Worm (Caenorhabditis elegans) whole organism, young adult: ENCODE data around the gene T01H3.3.

Source experiments
- D2030.7 ChIP-seq: fragments of 200-800 bp; sonication (Bioruptor generic); IDR thresholded peaks from 2 replicates; pipeline ENCODE4 v1.3.6; 2022; ENCODE audit warnings: missing genetic modification reagents, missing genetic modification characterization, missing compliant biosample characterization
- F37B4.10 ChIP-seq: fragments of 200-800 bp; sonication (Bioruptor generic); IDR thresholded peaks from 2 replicates; pipeline ENCODE4 v1.3.6; 2022; ENCODE audit warnings: missing genetic modification characterization, missing compliant biosample characterization
- F49E8.2 ChIP-seq: sonication (generic microtip); optimal IDR thresholded peaks from 3 replicates; lab custom pipeline; 2017; ENCODE audit warnings: missing genetic modification characterization, mild to moderate bottlenecking, missing compliant biosample characterization, antibody characterized with exemption, moderate library complexity; ENCODE audit not compliant: insufficient read depth
- F55B11.4 ChIP-seq: sonication (generic microtip); optimal IDR thresholded peaks from 2 replicates; lab custom pipeline; 2016; ENCODE audit warnings: missing compliant biosample characterization, missing genetic modification characterization, borderline replicate concordance; ENCODE audit not compliant: insufficient read depth
- T26A5.8 ChIP-seq: sonication (generic microtip); optimal IDR thresholded peaks from 2 replicates; lab custom pipeline; 2016; ENCODE audit warnings: missing genetic modification characterization, missing compliant biosample characterization
- Y53G8AR.9 ChIP-seq: fragments of 200-800 bp; sonication (Bioruptor generic); conservative IDR thresholded peaks from 2 replicates; pipeline ENCODE4 v1.3.6; 2022; ENCODE audit warnings: missing genetic modification reagents, missing genetic modification characterization, missing compliant biosample characterization
- ZK185.1 ChIP-seq: sonication (generic microtip); optimal IDR thresholded peaks from 2 replicates; lab custom pipeline; 2016; ENCODE audit warnings: mild to moderate bottlenecking, missing genetic modification characterization, missing compliant biosample characterization; ENCODE audit not compliant: poor library complexity, severe bottlenecking
- akir-1 ChIP-seq: fragments of 200-800 bp; sonication (Bioruptor generic); optimal IDR thresholded peaks from 2 replicates; lab custom pipeline; 2018; ENCODE audit warnings: mild to moderate bottlenecking, missing genetic modification characterization, moderate library complexity, missing compliant biosample characterization
- athp-1 ChIP-seq: sonication (generic microtip); optimal IDR thresholded peaks from 2 replicates; lab custom pipeline; 2017; ENCODE audit warnings: mild to moderate bottlenecking, missing genetic modification characterization, missing compliant biosample characterization
- ceh-27 ChIP-seq: fragments of 200-800 bp; sonication (Bioruptor generic); optimal IDR thresholded peaks from 2 replicates; lab custom pipeline; 2018; ENCODE audit warnings: mild to moderate bottlenecking, missing genetic modification characterization, moderate library complexity, missing compliant biosample characterization
- ceh-58 ChIP-seq: fragments of 200-800 bp; sonication (Bioruptor generic); IDR thresholded peaks from 2 replicates; pipeline ENCODE4 v1.3.6; 2022; ENCODE audit warnings: missing genetic modification characterization, missing compliant biosample characterization
- egl-44 ChIP-seq: fragments of 200-800 bp; sonication (Bioruptor generic); IDR thresholded peaks from 2 replicates; pipeline ENCODE4 v1.3.6; 2022; ENCODE audit warnings: missing genetic modification reagents, missing genetic modification characterization, missing compliant biosample characterization
- ets-4 ChIP-seq: fragments of 200-800 bp; sonication (Bioruptor generic); optimal IDR thresholded peaks from 2 replicates; lab custom pipeline; 2018; ENCODE audit warnings: mild to moderate bottlenecking, missing genetic modification characterization, missing compliant biosample characterization
- him-1 ChIP-seq: sonication (generic microtip); optimal IDR thresholded peaks from 2 replicates; lab custom pipeline; 2016; ENCODE audit warnings: missing genotype, missing genetic modification reagents, missing genetic modification characterization, missing compliant biosample characterization
- lag-1 ChIP-seq: fragments of 200-800 bp; sonication (Bioruptor generic); IDR thresholded peaks from 2 replicates; pipeline ENCODE4 v1.3.6; 2022; ENCODE audit warnings: missing genetic modification reagents, missing genetic modification characterization, missing compliant biosample characterization
- let-607 ChIP-seq, 2 experiments: fragments of 200-800 bp in 1 of 2; sonication (Bioruptor generic) in 1 of 2; sonication (generic microtip) in 1 of 2; optimal IDR thresholded peaks; 2 replicates each; lab custom pipeline; 2016 to 2018; ENCODE audit warnings: mild to moderate bottlenecking in 2 of 2, missing compliant biosample characterization in 2 of 2, missing genetic modification characterization in 2 of 2, moderate library complexity in 2 of 2, missing genotype in 1 of 2
- lin-26 ChIP-seq: fragments of 200-800 bp; sonication (Bioruptor generic); IDR thresholded peaks from 2 replicates; pipeline ENCODE4 v1.3.6; 2022; ENCODE audit warnings: missing genetic modification reagents, missing genetic modification characterization, missing compliant biosample characterization
- lsy-27 ChIP-seq: sonication (generic microtip); optimal IDR thresholded peaks from 2 replicates; lab custom pipeline; 2017; ENCODE audit warnings: missing genetic modification characterization, mild to moderate bottlenecking, missing compliant biosample characterization, antibody characterized with exemption, missing genotype, borderline replicate concordance; ENCODE audit not compliant: insufficient read depth
- madf-10 ChIP-seq: sonication (generic microtip); optimal IDR thresholded peaks from 2 replicates; lab custom pipeline; 2016; ENCODE audit warnings: mild to moderate bottlenecking, missing genetic modification characterization, missing compliant biosample characterization
- nfya-1 ChIP-seq: sonication (generic microtip); optimal IDR thresholded peaks from 2 replicates; lab custom pipeline; 2017; ENCODE audit warnings: antibody characterized with exemption, missing compliant biosample characterization, missing genetic modification characterization, borderline replicate concordance; ENCODE audit not compliant: insufficient read depth
- nhr-80 ChIP-seq: sonication (generic microtip); optimal IDR thresholded peaks from 2 replicates; lab custom pipeline; 2016; ENCODE audit warnings: missing genetic modification characterization, missing compliant biosample characterization
- rcor-1 ChIP-seq: fragments of 200-800 bp; sonication (Bioruptor generic); IDR thresholded peaks from 2 replicates; pipeline ENCODE4 v1.3.6; 2022; ENCODE audit warnings: missing genetic modification reagents, missing genetic modification characterization, missing compliant biosample characterization
- rpc-1 ChIP-seq, 2 experiments: fragments of 150-350 bp in 1 of 2; sonication (generic microtip) in 1 of 2; optimal IDR thresholded peaks; 2 replicates each; lab custom pipeline; 2014 to 2018; ENCODE audit warnings: missing biosample characterization in 1 of 2, missing genetic modification characterization in 1 of 2, missing genetic modification reagents in 1 of 2, missing genotype in 1 of 2
- snpc-1.1 ChIP-seq: sonication (generic microtip); optimal IDR thresholded peaks from 2 replicates; lab custom pipeline; 2017; ENCODE audit warnings: missing genetic modification characterization, mild to moderate bottlenecking, missing compliant biosample characterization, antibody characterized with exemption, moderate library complexity, missing genotype, missing genetic modification reagents; ENCODE audit not compliant: insufficient read depth
- snpc-3.4 ChIP-seq: sonication (generic microtip); optimal IDR thresholded peaks from 2 replicates; lab custom pipeline; 2017; ENCODE audit warnings: missing genetic modification characterization, mild to moderate bottlenecking, missing compliant biosample characterization, antibody characterized with exemption, moderate library complexity, missing genotype, missing genetic modification reagents
- snpc-4 ChIP-seq, 5 experiments: fragments of 150-350 bp in 1 of 5; sonication (generic microtip) in 4 of 5; optimal IDR thresholded peaks; 2 replicates each; lab custom pipeline; 2014 to 2018; ENCODE audit warnings: missing genetic modification characterization in 5 of 5, missing biosample characterization in 3 of 5, antibody characterized with exemption in 2 of 5, mild to moderate bottlenecking in 2 of 5, missing compliant biosample characterization in 2 of 5, missing genotype in 2 of 5, moderate library complexity in 2 of 5, missing genetic modification reagents in 1 of 5
- unc-130 ChIP-seq: sonication (generic microtip); optimal IDR thresholded peaks from 2 replicates; lab custom pipeline; 2016; ENCODE audit warnings: missing genetic modification reagents, missing genetic modification characterization, missing compliant biosample characterization
- zfh-2 ChIP-seq: fragments of 200-800 bp; sonication (Bioruptor generic); conservative IDR thresholded peaks from 2 replicates; pipeline ENCODE4 v1.3.6; 2022; ENCODE audit warnings: missing genetic modification reagents, missing genetic modification characterization, missing compliant biosample characterization
- ztf-25 ChIP-seq: fragments of 200-800 bp; sonication (Bioruptor generic); IDR thresholded peaks from 2 replicates; pipeline ENCODE4 v1.3.6; 2022; ENCODE audit warnings: missing genetic modification reagents, missing genetic modification characterization, missing compliant biosample characterization
- ztf-26 ChIP-seq: sonication (generic microtip); optimal IDR thresholded peaks from 2 replicates; lab custom pipeline; 2017; ENCODE audit warnings: missing genetic modification characterization, missing compliant biosample characterization

Gene T01H3.3

ce11 chrII:7851480-7851879 is 22.2 kb downstream of the T01H3.3 start:
- TF ChIP-seq nhr-80 (tag; lab: Kevin White, UChicago) (peak; percentile 36), snpc-3.4 (tag; lab: Kevin White, UChicago) (no peak)

- TF ChIP-seq ztf-26 (tag; lab: Kevin White, UChicago) (no peak), ceh-27 (no peak), T26A5.8 (tag; lab: Kevin White, UChicago) (no peak), lsy-27 (tag; lab: Kevin White, UChicago) (no peak), ztf-25 (GFP tag; lab: Robert Waterston, UW) (no peak), Y53G8AR.9 (GFP tag; lab: Robert Waterston, UW) (no peak), rpc-1 (optimal IDR thresholded peaks at IDR 0.05; lab: Kevin White, UChicago) (no peak), rpc-1 (tag; optimal IDR thresholded peaks at IDR 0.05; lab: Kevin White, UChicago) (no peak), F37B4.10 (no peak), him-1 (no peak), let-607 (tag; optimal IDR thresholded peaks at IDR 0.05; lab: Kevin White, UChicago) (no peak), F55B11.4 (tag; lab: Kevin White, UChicago) (no peak), akir-1 (GFP tag; lab: Kevin White, UChicago) (no peak), egl-44 (GFP tag; lab: Robert Waterston, UW) (no peak), athp-1 (tag; lab: Kevin White, UChicago) (no peak), unc-130 (GFP tag; lab: Kevin White, UChicago) (no peak), lin-26 (GFP tag; lab: Robert Waterston, UW) (no peak), madf-10 (tag; lab: Kevin White, UChicago) (no peak), ets-4 (GFP tag; lab: Kevin White, UChicago) (no peak), D2030.7 (no peak)
Observed at ce11 chrII:7850575-7850974, 23.1 kb downstream of the T01H3.3 start.

- TF ChIP-seq F49E8.2: no peak
- no peak for TF ChIP-seq ZK185.1
- no peak for TF ChIP-seq snpc-1.1 (tag; lab: Kevin White, UChicago)
- no peak for TF ChIP-seq nfya-1 (tag; lab: Kevin White, UChicago)
- TF ChIP-seq snpc-4 (GFP tag; optimal IDR thresholded peaks at IDR 0.05; lab: Kevin White, UChicago): no peak
- no peak for TF ChIP-seq snpc-4 (tag; optimal IDR thresholded peaks at IDR 0.05; lab: Kevin White, UChicago)
Observed at ce11 chrII:7849697-7850096, 24.0 kb downstream of the T01H3.3 start, which contains the start of gene acr-7. acr-7 (minus strand) TSS chrII:7849797.

- no peak for TF ChIP-seq athp-1 (tag; lab: Kevin White, UChicago)
- no peak for TF ChIP-seq zfh-2 (GFP tag; lab: Robert Waterston, UW)
- no peak for TF ChIP-seq lag-1 (GFP tag; lab: Robert Waterston, UW)
- TF ChIP-seq ceh-58 (GFP tag; lab: Robert Waterston, UW): no peak
- TF ChIP-seq rcor-1 (GFP tag; lab: Robert Waterston, UW): no peak
Observed at ce11 chrII:7845571-7846236, 28.0 kb downstream of the T01H3.3 start, which contains the start of gene T09A5.4. T09A5.4 (plus strand) TSS chrII:7846186.
